ENCODE assay signal across 2 fruit fly cellular contexts in genomic region chr3L:3314049-3314448, dm6.
A peak's percentile ranks its signal among the peaks of the same experiment; 100 is the strongest.
TF ChIP-seq lines count a peak whose summit lies in the region.

Gene Drsl2, plus strand, starts transcription at chr3L:3314349.

- TF ChIP-seq CTCF in whole organism, embryonic (GFP tag; optimal IDR thresholded peaks at IDR 0.05; lab: Kevin White, UChicago) = no peak

TF ChIP-seq in whole organism, embryonic, 481 proteins besides CTCF, POLR2A, EP300 and RAD21:
- TF ChIP-seq NFAT (GFP tag; IDR thresholded peaks at IDR 0.05; lab: Robert Waterston, UW) (no peak), Ets65A (GFP tag; lab: Kevin White, UChicago) (peak; percentile 4)

TF ChIP-seq in whole organism, prepupa, 60 proteins besides CTCF, POLR2A, EP300 and RAD21:
- peak; percentile 23 for TF ChIP-seq esn (GFP tag; optimal IDR thresholded peaks at IDR 0.05; lab: Kevin White, UChicago)
- no peak for TF ChIP-seq Hr4 (GFP tag; optimal IDR thresholded peaks at IDR 0.05; lab: Kevin White, UChicago)
- TF ChIP-seq lz (GFP tag; optimal IDR thresholded peaks at IDR 0.05; lab: Kevin White, UChicago) = peak; percentile 3
